Worm (Caenorhabditis elegans): ENCODE data around the gene F57B9.8.

- TF ChIP-seq lin-15B (tag; optimal IDR thresholded peaks at IDR 0.05), result no peak
- peak; percentile 75; the same call in 1 of the 2 replicates for TF ChIP-seq mxl-2 (GFP tag; conservative IDR thresholded peaks at IDR 0.05)
- TF ChIP-seq tra-1 (GFP tag; IDR thresholded peaks at IDR 0.05), result peak; percentile 92
- peak; percentile 60 for TF ChIP-seq dve-1 (tag; optimal IDR thresholded peaks at IDR 0.05; ENCODE audit: insufficient read depth)
- peak; percentile 14 for TF ChIP-seq ama-1 (optimal IDR thresholded peaks at IDR 0.05)
- no peak for TF ChIP-seq nhr-77 (tag; optimal IDR thresholded peaks at IDR 0.05)
- TF ChIP-seq fkh-10 (GFP tag; optimal IDR thresholded peaks at IDR 0.05), result no peak
- no peak for TF ChIP-seq lin-39 (tag; optimal IDR thresholded peaks at IDR 0.05)
- peak; percentile 29 for TF ChIP-seq snpc-4 (tag; optimal IDR thresholded peaks at IDR 0.05)
- 0 out of 2 replicates have a peak, but pooled peaks have one; percentile 69 for TF ChIP-seq D1046.2 (GFP tag; IDR thresholded peaks at IDR 0.05)
- peak; percentile 16 for TF ChIP-seq nhr-28 (tag; optimal IDR thresholded peaks at IDR 0.05)
- no peak for TF ChIP-seq pqm-1 (tag; optimal IDR thresholded peaks at IDR 0.05)
- no peak for TF ChIP-seq zip-2 (tag; optimal IDR thresholded peaks at IDR 0.05)
Measured at ce11 chrIII:6887574-6887973, 47.5 kb downstream of the F57B9.8 start.

Data from whole organism, L4 larva.